Worm (Caenorhabditis elegans) whole organism, midembryonic: ENCODE data around the gene C50F4.1.

Source experiments
- T22C8.4 ChIP-seq: fragments of 200-800 bp; sonication (Bioruptor generic); IDR thresholded peaks from 2 replicates; pipeline ENCODE4 v1.3.6; 2022; ENCODE audit warnings: missing genetic modification characterization, missing compliant biosample characterization
- cog-1 ChIP-seq: sonication (generic microtip); optimal IDR thresholded peaks from 2 replicates; lab custom pipeline; 2016; ENCODE audit warnings: missing genetic modification characterization, missing compliant biosample characterization
- flt-1 ChIP-seq: fragments of 200-800 bp; sonication (Bioruptor generic); IDR thresholded peaks from 2 replicates; pipeline ENCODE4 v1.3.6; 2022; ENCODE audit warnings: missing genetic modification characterization, missing compliant biosample characterization
- klf-2 ChIP-seq: fragments of 200-800 bp; sonication (Bioruptor generic); conservative IDR thresholded peaks from 2 replicates; pipeline ENCODE4 v1.3.6; 2022; ENCODE audit warnings: missing genetic modification reagents, missing genetic modification characterization, missing compliant biosample characterization
- med-1 ChIP-seq: sonication (generic microtip); optimal IDR thresholded peaks from 2 replicates; lab custom pipeline; 2017; ENCODE audit warnings: missing genetic modification characterization, mild to moderate bottlenecking, missing compliant biosample characterization, antibody characterized with exemption, missing genetic modification reagents; ENCODE audit not compliant: insufficient read depth
- ref-1 ChIP-seq: fragments of 200-800 bp; sonication (Bioruptor generic); conservative IDR thresholded peaks from 2 replicates; pipeline ENCODE4 v1.3.6; 2022; ENCODE audit warnings: missing genetic modification reagents, missing genetic modification characterization, missing compliant biosample characterization
- tab-1 ChIP-seq: fragments of 200-800 bp; sonication (Bioruptor generic); IDR thresholded peaks from 2 replicates; pipeline ENCODE4 v1.3.6; 2022; ENCODE audit warnings: missing genetic modification characterization, missing compliant biosample characterization
- ztf-23 ChIP-seq: fragments of 200-800 bp; sonication (Bioruptor generic); IDR thresholded peaks from 2 replicates; pipeline ENCODE4 v1.3.6; 2022; ENCODE audit warnings: missing genetic modification reagents, missing genetic modification characterization, missing compliant biosample characterization
- ztf-29 ChIP-seq: fragments of 200-800 bp; sonication (Bioruptor generic); IDR thresholded peaks from 2 replicates; pipeline ENCODE4 v1.3.6; 2022; ENCODE audit warnings: missing genetic modification reagents, missing genetic modification characterization, missing compliant biosample characterization

The C50F4.1 gene

DNA sequence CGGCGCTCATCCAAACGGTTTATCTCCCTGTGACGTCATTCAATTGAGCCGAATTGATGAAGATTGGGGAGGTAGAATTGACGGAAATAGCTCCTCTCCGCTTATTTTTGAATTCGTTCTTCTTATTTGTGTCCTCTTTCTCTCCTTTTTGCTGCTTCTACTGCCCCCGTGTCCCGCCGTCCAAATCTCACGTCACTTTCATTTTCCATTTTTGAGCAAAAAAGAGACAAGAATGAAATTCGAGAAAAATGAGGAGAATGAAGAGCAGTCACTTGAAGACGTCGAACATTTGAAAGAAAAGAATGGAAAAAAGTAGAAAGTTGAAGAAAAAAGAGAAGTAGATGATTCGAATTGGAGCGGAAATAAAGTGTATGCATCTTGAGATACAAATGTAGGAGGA, 37.0 kb downstream of the C50F4.1 start:
- TF ChIP-seq tab-1 (GFP tag; lab: Robert Waterston, UW): no peak
- TF ChIP-seq med-1 (GFP tag; lab: Kevin White, UChicago): no peak
- TF ChIP-seq cog-1: no peak
- TF ChIP-seq ztf-23 (GFP tag; lab: Robert Waterston, UW): no peak
- no peak for TF ChIP-seq flt-1 (GFP tag; lab: Robert Waterston, UW)

DNA sequence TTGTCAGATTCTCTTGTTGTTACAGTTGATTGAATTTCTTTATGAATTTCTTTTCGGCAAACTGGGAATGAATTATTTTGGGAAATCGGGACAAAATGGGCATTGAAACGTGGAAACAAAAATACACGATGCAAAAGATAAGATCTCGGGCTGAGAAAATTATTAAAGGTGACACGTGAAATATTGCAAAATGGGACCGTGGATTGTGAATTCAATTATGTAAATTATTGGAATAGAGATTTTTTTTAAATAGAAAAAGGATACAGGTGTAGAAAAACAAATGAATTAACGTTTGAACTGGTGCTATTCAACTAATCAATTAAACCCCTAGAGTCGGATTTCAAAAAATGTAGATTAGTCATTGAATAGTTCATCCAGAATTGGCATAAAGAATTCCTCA, 42.1 kb downstream of the C50F4.1 start, which contains the start of gene F25B3.4:
Gene F25B3.4, minus strand, starts transcription at position 101 of the 400 bp plus-strand sequence.
- TF ChIP-seq cog-1: no peak
- no peak for TF ChIP-seq ztf-29 (GFP tag; lab: Robert Waterston, UW)
- no peak for TF ChIP-seq med-1 (GFP tag; lab: Kevin White, UChicago)
- no peak for TF ChIP-seq ztf-23 (GFP tag; lab: Robert Waterston, UW)
- no peak for TF ChIP-seq ref-1
- TF ChIP-seq tab-1 (GFP tag; lab: Robert Waterston, UW): no peak
- no peak for TF ChIP-seq flt-1 (GFP tag; lab: Robert Waterston, UW)
- TF ChIP-seq klf-2: no peak
- TF ChIP-seq T22C8.4: no peak

ce11 chrV:9570197-9570596, 43.6 kb downstream of the C50F4.1 start, which contains the start of gene F25B3.5:
TSS of gene F25B3.5 (minus strand) at chrV:9570297.
- TF ChIP-seq ztf-29 (GFP tag; lab: Robert Waterston, UW) (no peak), T22C8.4 (no peak), ztf-23 (GFP tag; lab: Robert Waterston, UW) (no peak)

DNA sequence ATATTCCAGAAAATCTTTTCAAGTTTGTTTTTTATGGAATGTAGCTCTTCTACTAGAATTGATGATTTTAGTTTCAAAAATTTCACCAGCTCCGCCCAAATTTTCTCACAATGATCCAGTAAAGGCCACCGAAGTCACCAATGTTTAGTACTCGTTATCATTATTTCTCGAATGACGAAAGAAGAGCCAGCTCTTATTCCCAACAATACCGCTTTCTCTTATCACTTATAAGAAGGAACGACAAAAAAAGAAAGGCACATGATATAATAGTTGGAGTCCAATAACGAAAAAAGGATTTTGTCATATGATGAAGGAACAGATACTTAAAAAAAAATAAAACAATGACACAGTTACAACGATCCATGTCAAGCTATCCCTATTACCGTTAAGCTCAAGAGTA, 44.5 kb downstream of the C50F4.1 start:
- no peak for TF ChIP-seq med-1 (GFP tag; lab: Kevin White, UChicago)
- no peak for TF ChIP-seq ref-1
- no peak for TF ChIP-seq ztf-23 (GFP tag; lab: Robert Waterston, UW)
- TF ChIP-seq cog-1: no peak
- no peak for TF ChIP-seq flt-1 (GFP tag; lab: Robert Waterston, UW)
- TF ChIP-seq ztf-29 (GFP tag; lab: Robert Waterston, UW): no peak
- TF ChIP-seq T22C8.4: no peak
- no peak for TF ChIP-seq tab-1 (GFP tag; lab: Robert Waterston, UW)
- no peak for TF ChIP-seq klf-2

- no peak for TF ChIP-seq cog-1
Observed at ce11 chrV:9571673-9572072, 45.1 kb downstream of the C50F4.1 start.

ce11 chrV:9576991-9577390, 50.4 kb downstream of the C50F4.1 start, which contains the start of gene F25B3.2:
TSS of gene F25B3.2 (plus strand) at chrV:9577291.
- TF ChIP-seq T22C8.4 (no peak), flt-1 (GFP tag; lab: Robert Waterston, UW) (no peak), med-1 (GFP tag; lab: Kevin White, UChicago) (no peak), ref-1 (no peak), tab-1 (GFP tag; lab: Robert Waterston, UW) (no peak), cog-1 (no peak), ztf-23 (GFP tag; lab: Robert Waterston, UW) (no peak), klf-2 (no peak), ztf-29 (GFP tag; lab: Robert Waterston, UW) (no peak)
